Worm (Caenorhabditis elegans) whole organism, late embryonic: ENCODE measurements around the gene lys-10.

Source experiments
- C08G9.2 ChIP-seq: sonication (generic microtip); optimal IDR thresholded peaks from 2 replicates; lab custom pipeline; 2016; ENCODE audit warnings: mild to moderate bottlenecking, missing genetic modification characterization, moderate library complexity, missing compliant biosample characterization
- T23F11.4 ChIP-seq: fragments of 200-800 bp; sonication (Bioruptor generic); optimal IDR thresholded peaks from 2 replicates; lab custom pipeline; 2018; ENCODE audit warnings: mild to moderate bottlenecking, missing genetic modification characterization, missing compliant biosample characterization
- ama-1 ChIP-seq: fragments of 150-350 bp; optimal IDR thresholded peaks from 2 replicates; lab custom pipeline; 2014
- ceh-31 ChIP-seq: sonication (generic microtip); optimal IDR thresholded peaks from 2 replicates; lab custom pipeline; 2016; ENCODE audit warnings: missing genetic modification characterization, missing compliant biosample characterization
- ceh-45 ChIP-seq: fragments of 200-800 bp; sonication (Bioruptor generic); IDR thresholded peaks from 2 replicates; pipeline ENCODE4 v1.3.6; 2022; ENCODE audit warnings: missing genetic modification reagents, missing genetic modification characterization, missing compliant biosample characterization
- elt-2 ChIP-seq: sonication (generic microtip); optimal IDR thresholded peaks from 2 replicates; lab custom pipeline; 2016; ENCODE audit warnings: missing genetic modification reagents, missing genetic modification characterization, missing compliant biosample characterization
- fkh-10 ChIP-seq: fragments of 150-350 bp; optimal IDR thresholded peaks from 2 replicates; lab custom pipeline; 2014; ENCODE audit warnings: missing biosample characterization, missing genetic modification reagents, missing genetic modification characterization
- hlh-15 ChIP-seq: sonication (generic microtip); optimal IDR thresholded peaks from 2 replicates; lab custom pipeline; 2016; ENCODE audit warnings: missing genetic modification characterization, missing compliant biosample characterization
- nhr-11 ChIP-seq: fragments of 150-350 bp; optimal IDR thresholded peaks from 2 replicates; lab custom pipeline; 2014; ENCODE audit warnings: missing biosample characterization, missing genetic modification characterization
- nhr-232 ChIP-seq: sonication (generic microtip); optimal IDR thresholded peaks from 2 replicates; lab custom pipeline; 2016; ENCODE audit warnings: missing genetic modification characterization, missing compliant biosample characterization
- pag-3 ChIP-seq: sonication (generic microtip); optimal IDR thresholded peaks from 2 replicates; lab custom pipeline; 2016; ENCODE audit warnings: missing compliant biosample characterization, missing genetic modification characterization, borderline replicate concordance
- pax-1 ChIP-seq: fragments of 150-350 bp; optimal IDR thresholded peaks from 2 replicates; lab custom pipeline; 2014; ENCODE audit warnings: missing biosample characterization, missing genetic modification characterization
- unc-86 ChIP-seq: sonication (generic microtip); optimal IDR thresholded peaks from 2 replicates; lab custom pipeline; 2016; ENCODE audit warnings: missing genetic modification characterization, missing compliant biosample characterization

ce11 chrIV:8358492-8358891 is 25.9 kb downstream of the lys-10 start, which contains the start of gene D2096.13:
- TF ChIP-seq nhr-11 (no peak), fkh-10 (GFP tag; lab: Kevin White, UChicago) (no peak), elt-2 (tag; lab: Kevin White, UChicago) (no peak), ceh-31 (tag; lab: Kevin White, UChicago) (no peak), pag-3 (tag; lab: Kevin White, UChicago) (no peak), ceh-45 (GFP tag; lab: Robert Waterston, UW) (no peak), ama-1 (no peak), nhr-232 (tag; lab: Kevin White, UChicago) (no peak), T23F11.4 (GFP tag; lab: Kevin White, UChicago) (no peak), hlh-15 (tag; lab: Kevin White, UChicago) (no peak), pax-1 (tag; lab: Kevin White, UChicago) (no peak), C08G9.2 (tag; lab: Kevin White, UChicago) (no peak), unc-86 (no peak)
